Fruit fly (Drosophila melanogaster): Measurements from ENCODE around the gene CG4511.

Gene CG4511

dm6 chr3R:10875515-10876434 is 21.5 kb downstream of the CG4511 start, which contains the start of gene Sodh2 (continued):
- TF ChIP-seq CG12942 (GFP tag; optimal IDR thresholded peaks at IDR 0.05) (peak; percentile 32), CG1602 (GFP tag; optimal IDR thresholded peaks at IDR 0.05) (peak; percentile 14), usp (GFP tag; optimal IDR thresholded peaks at IDR 0.05) (no peak), bowl (GFP tag; IDR thresholded peaks at IDR 0.05) (no peak; the same call in 1 of the 2 replicates), GATAe (GFP tag; conservative IDR thresholded peaks at IDR 0.05) (no peak), klu (GFP tag; IDR thresholded peaks at IDR 0.05) (0 out of 2 replicates have a peak, but pooled peaks have one; percentile 38), shn (GFP tag; optimal IDR thresholded peaks at IDR 0.05) (no peak), crc (GFP tag; optimal IDR thresholded peaks at IDR 0.05) (peak; percentile 34), CG4360 (GFP tag; IDR thresholded peaks at IDR 0.05) (no peak), chif (GFP tag; optimal IDR thresholded peaks at IDR 0.05) (peak; percentile 14 to 34), Hmx (GFP tag; optimal IDR thresholded peaks at IDR 0.05) (no peak), esg (GFP tag; conservative IDR thresholded peaks at IDR 0.05) (peak; percentile 46), fru (optimal IDR thresholded peaks at IDR 0.05) (no peak), CG12659 (GFP tag; optimal IDR thresholded peaks at IDR 0.05) (peak; percentile 85), kah (GFP tag; optimal IDR thresholded peaks at IDR 0.05) (peak; percentile 74), MBD-R2 (GFP tag; IDR thresholded peaks at IDR 0.05) (peak; percentile 47; the same call in 1 of the 2 replicates), slbo (GFP tag; IDR thresholded peaks at IDR 0.05) (peak; percentile 84), stc (GFP tag; IDR thresholded peaks at IDR 0.05) (peak; percentile 42; the same call in 1 of the 2 replicates), jumu (GFP tag; optimal IDR thresholded peaks at IDR 0.05) (peak; percentile 27), bsh (GFP tag; optimal IDR thresholded peaks at IDR 0.05) (peak in 1 of 2 experiments; percentile 69), jigr1 (GFP tag; IDR thresholded peaks at IDR 0.05) (no peak), gce (GFP tag; IDR thresholded peaks at IDR 0.05) (peak; percentile 42; the same call in 1 of the 3 replicates), MTF-1 (GFP tag; optimal IDR thresholded peaks at IDR 0.05; ENCODE audit: borderline replicate concordance) (peak; percentile 88), onecut (GFP tag; IDR thresholded peaks at IDR 0.05) (peak; percentile 68), dmrt99B (tag; optimal IDR thresholded peaks at IDR 0.05) (peak; percentile 79), CG3407 (GFP tag; optimal IDR thresholded peaks at IDR 0.05) (peak; percentile 74), sim (GFP tag; IDR thresholded peaks at IDR 0.05) (no peak; the same call in 1 of the 2 replicates), CG9609 (GFP tag; optimal IDR thresholded peaks at IDR 0.05) (peak; percentile 69), CG11723 (GFP tag; optimal IDR thresholded peaks at IDR 0.05) (peak; percentile 80), knrl (GFP tag; IDR thresholded peaks at IDR 0.05; ENCODE audit: partially characterized antibody) (no peak), bbx (GFP tag; IDR thresholded peaks at IDR 0.05; ENCODE audit: partially characterized antibody) (no peak), mam (GFP tag; optimal IDR thresholded peaks at IDR 0.05) (peak; percentile 84), Scr (GFP tag; IDR thresholded peaks at IDR 0.05; ENCODE audit: partially characterized antibody) (no peak), ranshi (GFP tag; IDR thresholded peaks at IDR 0.05) (peak; percentile 23), CG3847 (GFP tag; IDR thresholded peaks at IDR 0.05) (peak; percentile 47), BtbVII (GFP tag; optimal IDR thresholded peaks at IDR 0.05) (peak; percentile 93), CG7357 (GFP tag; IDR thresholded peaks at IDR 0.05) (peak; percentile 73), CG13296 (GFP tag; optimal IDR thresholded peaks at IDR 0.05) (peak; percentile 90), seq (GFP tag; IDR thresholded peaks at IDR 0.05) (peak; percentile 74), CG6272 (GFP tag; IDR thresholded peaks at IDR 0.05) (peak; percentile 52), Mad (GFP tag; optimal IDR thresholded peaks at IDR 0.05) (peak; percentile 49), CrebB (tag; optimal IDR thresholded peaks at IDR 0.05) (peak; percentile 78), slp2 (GFP tag; optimal IDR thresholded peaks at IDR 0.05) (peak; percentile 27), psq (GFP tag; optimal IDR thresholded peaks at IDR 0.05) (no peak), luna (GFP tag; optimal IDR thresholded peaks at IDR 0.05) (peak; percentile 39), bcd (GFP tag; optimal IDR thresholded peaks at IDR 0.05) (peak; percentile 79), dati (GFP tag; IDR thresholded peaks at IDR 0.05) (0 out of 2 replicates have a peak, but pooled peaks have one; percentile 34), CG1233 (GFP tag; optimal IDR thresholded peaks at IDR 0.05) (peak; percentile 83), tx (GFP tag; optimal IDR thresholded peaks at IDR 0.05) (peak; percentile 43), lilli (GFP tag; optimal IDR thresholded peaks at IDR 0.05) (peak; percentile 83)

Measured in whole organism, embryonic.